Fruit fly (Drosophila melanogaster): ENCODE data around the gene CG42788.

Gene CG42788

DNA sequence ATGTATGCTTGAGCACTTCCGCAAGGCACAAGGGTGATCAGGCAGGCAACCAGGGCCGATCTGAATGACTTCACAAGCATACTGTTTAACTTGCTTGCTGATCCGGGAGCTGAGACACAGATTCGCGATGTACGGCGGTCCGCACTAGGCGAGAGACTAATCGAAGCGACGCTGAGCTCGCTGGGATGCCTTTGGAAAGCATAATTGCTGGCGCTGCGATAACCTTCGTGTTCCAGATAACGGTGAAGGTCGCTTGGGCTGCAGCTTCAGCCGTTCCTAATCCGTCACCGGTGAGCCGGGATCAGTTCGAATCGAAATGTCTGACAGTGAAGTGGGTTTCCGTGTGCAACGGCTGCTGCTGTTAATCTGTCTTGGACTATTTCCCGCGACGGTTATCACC lies 5.1 kb upstream of the CG42788 start, which contains the start of the genes CG6912 and CG3984 (continued):
- TF ChIP-seq amos (GFP tag; IDR thresholded peaks at IDR 0.05; ENCODE audit: partially characterized antibody) (0 out of 2 replicates have a peak, but pooled peaks have one; percentile 11), gsb (GFP tag; IDR thresholded peaks at IDR 0.05) (no peak), Fer2 (tag; optimal IDR thresholded peaks at IDR 0.05) (no peak), CG6854 (GFP tag; optimal IDR thresholded peaks at IDR 0.05) (no peak), Hr3 (GFP tag; optimal IDR thresholded peaks at IDR 0.05) (no peak), CG18764 (GFP tag; optimal IDR thresholded peaks at IDR 0.05) (no peak), ftz-f1 (GFP tag; optimal IDR thresholded peaks at IDR 0.05) (peak; percentile 86), CG10543 (GFP tag; optimal IDR thresholded peaks at IDR 0.05) (peak; percentile 0), nau (GFP tag; optimal IDR thresholded peaks at IDR 0.05) (no peak), trem (tag; optimal IDR thresholded peaks at IDR 0.05) (no peak), sim (GFP tag; IDR thresholded peaks at IDR 0.05) (no peak), BEAF-32 (GFP tag; optimal IDR thresholded peaks at IDR 0.05) (no peak), CG12744 (GFP tag; optimal IDR thresholded peaks at IDR 0.05) (no peak), wor (GFP tag; IDR thresholded peaks at IDR 0.05) (no peak), CG3726 (GFP tag; IDR thresholded peaks at IDR 0.05) (no peak), HLHmδ (GFP tag; optimal IDR thresholded peaks at IDR 0.05) (no peak), CG2202 (tag; optimal IDR thresholded peaks at IDR 0.05) (no peak), mld (GFP tag; IDR thresholded peaks at IDR 0.05; ENCODE audit: partially characterized antibody) (0 out of 3 replicates have a peak, but pooled peaks have one; percentile 12), CG12659 (GFP tag; optimal IDR thresholded peaks at IDR 0.05) (no peak), knrl (GFP tag; IDR thresholded peaks at IDR 0.05; ENCODE audit: partially characterized antibody) (peak; percentile 18; the same call in 1 of the 3 replicates), CG1603 (tag; optimal IDR thresholded peaks at IDR 0.05) (no peak), Aef1 (GFP tag; IDR thresholded peaks at IDR 0.05) (no peak), exex (tag; optimal IDR thresholded peaks at IDR 0.05) (no peak), bowl (GFP tag; IDR thresholded peaks at IDR 0.05) (no peak), CG17802 (tag; optimal IDR thresholded peaks at IDR 0.05) (no peak), gcm (GFP tag; optimal IDR thresholded peaks at IDR 0.05) (no peak), sob (GFP tag; IDR thresholded peaks at IDR 0.05) (0 out of 2 replicates have a peak, but pooled peaks have one; percentile 18), Max (GFP tag; optimal IDR thresholded peaks at IDR 0.05) (no peak), tap (tag; optimal IDR thresholded peaks at IDR 0.05) (no peak), Pdp1 (GFP tag; optimal IDR thresholded peaks at IDR 0.05) (peak in 1 of 2 experiments; percentile 36), CG3995 (GFP tag; optimal IDR thresholded peaks at IDR 0.05) (no peak), Doc3 (GFP tag; IDR thresholded peaks at IDR 0.05; ENCODE audit: partially characterized antibody) (no peak), CG18262 (tag; optimal IDR thresholded peaks at IDR 0.05) (no peak), trh (GFP tag; optimal IDR thresholded peaks at IDR 0.05) (no peak), Eip74EF (GFP tag; optimal IDR thresholded peaks at IDR 0.05) (no peak), Atf3 (GFP tag; optimal IDR thresholded peaks at IDR 0.05) (no peak), Antp (GFP tag; optimal IDR thresholded peaks at IDR 0.05) (no peak), Hey (tag; optimal IDR thresholded peaks at IDR 0.05) (no peak), psq (GFP tag; optimal IDR thresholded peaks at IDR 0.05) (no peak), CG3281 (GFP tag; optimal IDR thresholded peaks at IDR 0.05) (no peak), Hmx (GFP tag; optimal IDR thresholded peaks at IDR 0.05) (no peak), ato (GFP tag; IDR thresholded peaks at IDR 0.05; ENCODE audit: partially characterized antibody) (no peak), sens-2 (GFP tag; IDR thresholded peaks at IDR 0.05) (no peak), slp2 (GFP tag; optimal IDR thresholded peaks at IDR 0.05) (no peak), CG12219 (GFP tag; optimal IDR thresholded peaks at IDR 0.05) (no peak), CG34422 (GFP tag; IDR thresholded peaks at IDR 0.05) (0 out of 3 replicates have a peak, but pooled peaks have one; percentile 23), Abd-B (GFP tag; optimal IDR thresholded peaks at IDR 0.05) (no peak), Xbp1 (GFP tag; optimal IDR thresholded peaks at IDR 0.05) (no peak), abd-A (tag; optimal IDR thresholded peaks at IDR 0.05) (no peak), HLH3B (GFP tag; IDR thresholded peaks at IDR 0.05) (no peak)
